Worm (Caenorhabditis elegans): Measurements from ENCODE around the gene Y57G11C.51.
"Not testable (repeated sequence)": the region's sequence is repeated elsewhere in the genome, so short reads cannot be mapped to it uniquely, and the experiment has no call there.

Gene Y57G11C.51

DNA sequence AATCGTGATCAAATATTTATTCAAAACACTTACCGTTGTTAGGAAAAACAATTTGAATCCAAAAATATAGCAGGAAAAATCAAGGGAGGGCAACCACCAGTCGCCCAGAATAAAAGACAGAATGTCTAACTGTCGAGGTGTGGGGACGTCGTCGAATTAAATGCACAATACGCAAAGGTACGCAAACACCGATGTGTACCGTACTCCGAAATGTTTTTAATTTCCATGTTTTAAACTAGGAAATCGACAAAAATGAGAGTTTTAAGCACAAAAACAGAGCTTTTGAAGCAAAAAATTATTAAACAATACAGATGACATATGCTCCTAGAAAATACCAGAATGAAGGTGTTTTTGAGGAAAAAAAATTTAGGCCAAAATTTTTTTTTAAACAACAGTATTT, at the start of gene Y57G11C.51:
TSS of gene Y57G11C.51 (minus strand) at position 101 of the 400 bp plus-strand sequence.
- not testable (repeated sequence) for TF ChIP-seq flt-1 (GFP tag; IDR thresholded peaks at IDR 0.05); T22C8.4 (GFP tag; IDR thresholded peaks at IDR 0.05); ref-1 (GFP tag; conservative IDR thresholded peaks at IDR 0.05)

DNA sequence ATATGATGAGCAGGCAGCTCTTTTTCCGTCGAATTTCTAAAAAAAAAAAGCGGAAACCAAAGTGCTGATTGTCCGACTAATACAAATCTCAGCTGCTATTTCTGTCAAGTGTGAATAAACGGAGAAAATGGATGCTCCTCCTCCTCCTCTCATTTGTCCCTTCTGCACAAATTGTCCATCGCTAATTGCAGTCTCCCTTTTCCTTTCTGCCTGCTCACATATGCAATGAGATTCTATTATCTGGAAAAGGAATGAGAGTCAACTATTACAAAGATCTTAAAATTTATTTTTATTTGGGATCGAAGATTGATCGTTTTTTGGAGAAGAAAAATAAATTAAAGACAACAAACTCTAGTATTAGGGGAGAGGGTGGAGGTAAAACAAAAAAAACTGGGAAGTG, 47.9 kb upstream of the Y57G11C.51 start:
- no peak for TF ChIP-seq ztf-23 (GFP tag; IDR thresholded peaks at IDR 0.05)
- no peak for TF ChIP-seq ztf-29 (GFP tag; IDR thresholded peaks at IDR 0.05)
- no peak for TF ChIP-seq ref-1 (GFP tag; conservative IDR thresholded peaks at IDR 0.05)
- TF ChIP-seq med-1 (GFP tag; optimal IDR thresholded peaks at IDR 0.05; ENCODE audit: insufficient read depth) = no peak
- no peak for TF ChIP-seq T22C8.4 (GFP tag; IDR thresholded peaks at IDR 0.05)
- no peak for TF ChIP-seq tab-1 (GFP tag; IDR thresholded peaks at IDR 0.05)
- peak; percentile 14; the same call in 1 of the 2 replicates for TF ChIP-seq flt-1 (GFP tag; IDR thresholded peaks at IDR 0.05)
- TF ChIP-seq cog-1 (tag; optimal IDR thresholded peaks at IDR 0.05) = no peak

DNA sequence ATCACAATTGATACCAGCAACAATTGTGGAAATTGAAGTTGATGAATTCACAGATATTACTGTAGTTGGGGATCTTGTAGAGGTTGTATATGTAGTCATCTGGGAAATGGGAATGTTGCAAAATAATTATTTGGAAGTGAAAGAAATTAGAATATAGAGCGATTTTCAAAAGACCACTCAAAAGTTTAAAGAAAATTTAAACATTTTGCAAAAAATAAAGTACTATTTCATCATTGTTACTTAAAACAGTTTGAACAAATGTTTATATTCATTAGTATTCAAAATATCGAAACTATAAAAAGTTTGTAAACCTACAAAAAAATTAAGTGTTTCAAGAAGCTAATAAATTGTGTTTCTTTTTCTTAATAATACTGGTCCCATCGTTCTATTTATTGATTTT, 41.9 kb upstream of the Y57G11C.51 start, which contains the start of gene Y57G11C.46:
TSS of gene Y57G11C.46 (minus strand) at position 101 of the 400 bp plus-strand sequence.
- TF ChIP-seq ref-1 (GFP tag; conservative IDR thresholded peaks at IDR 0.05) (no peak), med-1 (GFP tag; optimal IDR thresholded peaks at IDR 0.05; ENCODE audit: insufficient read depth) (no peak), ztf-23 (GFP tag; IDR thresholded peaks at IDR 0.05) (no peak), tab-1 (GFP tag; IDR thresholded peaks at IDR 0.05) (no peak), cog-1 (tag; optimal IDR thresholded peaks at IDR 0.05) (no peak), T22C8.4 (GFP tag; IDR thresholded peaks at IDR 0.05) (no peak), flt-1 (GFP tag; IDR thresholded peaks at IDR 0.05) (no peak), ztf-29 (GFP tag; IDR thresholded peaks at IDR 0.05) (no peak), klf-2 (GFP tag; conservative IDR thresholded peaks at IDR 0.05) (no peak)

DNA sequence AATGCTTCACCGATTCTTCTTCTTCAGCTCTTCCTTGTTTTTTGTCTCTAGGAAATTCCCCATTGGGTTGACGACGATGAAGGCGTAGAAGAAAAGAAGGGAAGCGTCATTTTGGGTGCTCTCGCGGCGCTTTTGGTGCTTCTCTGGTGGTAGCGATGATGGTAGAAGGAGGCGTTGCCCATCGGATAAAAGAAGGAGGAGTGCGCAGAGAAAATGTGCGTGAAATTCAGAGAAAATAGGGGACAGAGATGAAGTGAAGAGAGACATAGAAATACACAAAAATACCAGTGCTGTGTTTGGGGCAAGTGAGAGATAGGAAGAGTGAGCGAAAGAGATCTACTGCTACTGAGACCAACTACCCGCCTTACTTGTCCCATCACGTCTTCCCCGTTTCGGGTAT, 32.5 kb upstream of the Y57G11C.51 start, which contains the start of gene oig-5:
TSS of gene oig-5 (plus strand) at position 301 of the 400 bp plus-strand sequence.
- TF ChIP-seq ztf-23 (GFP tag; IDR thresholded peaks at IDR 0.05) = no peak
- no peak for TF ChIP-seq T22C8.4 (GFP tag; IDR thresholded peaks at IDR 0.05)
- no peak for TF ChIP-seq ref-1 (GFP tag; conservative IDR thresholded peaks at IDR 0.05)
- no peak for TF ChIP-seq klf-2 (GFP tag; conservative IDR thresholded peaks at IDR 0.05)
- TF ChIP-seq cog-1 (tag; optimal IDR thresholded peaks at IDR 0.05) = no peak
- no peak for TF ChIP-seq flt-1 (GFP tag; IDR thresholded peaks at IDR 0.05)
- no peak for TF ChIP-seq tab-1 (GFP tag; IDR thresholded peaks at IDR 0.05)
- no peak for TF ChIP-seq med-1 (GFP tag; optimal IDR thresholded peaks at IDR 0.05; ENCODE audit: insufficient read depth)
- TF ChIP-seq ztf-29 (GFP tag; IDR thresholded peaks at IDR 0.05) = no peak

DNA sequence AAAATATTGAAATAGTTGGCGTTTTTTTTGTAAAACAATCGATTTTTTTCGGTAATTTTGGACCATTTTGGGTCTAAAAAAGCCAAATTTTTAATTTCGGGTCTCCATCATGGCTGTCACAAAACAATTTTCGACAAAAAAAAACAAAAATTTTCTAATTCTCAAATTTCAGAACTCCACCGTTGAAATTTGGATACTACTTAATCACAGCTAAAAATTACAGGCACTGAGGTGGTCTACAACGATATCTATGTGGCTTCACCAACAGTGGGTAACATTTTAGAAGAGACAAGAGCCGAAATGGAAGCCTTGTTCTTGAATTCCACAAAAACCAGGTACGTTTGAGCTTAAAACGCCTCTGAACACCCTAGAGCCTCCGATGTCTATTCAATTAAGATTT, 28.0 kb upstream of the Y57G11C.51 start, which contains the start of gene Y57G11C.1142:
TSS of gene Y57G11C.1142 (plus strand) at position 301 of the 400 bp plus-strand sequence.
- no peak for TF ChIP-seq T22C8.4 (GFP tag; IDR thresholded peaks at IDR 0.05)
- no peak for TF ChIP-seq klf-2 (GFP tag; conservative IDR thresholded peaks at IDR 0.05)
- no peak for TF ChIP-seq cog-1 (tag; optimal IDR thresholded peaks at IDR 0.05)
- TF ChIP-seq ztf-23 (GFP tag; IDR thresholded peaks at IDR 0.05) = no peak
- no peak for TF ChIP-seq flt-1 (GFP tag; IDR thresholded peaks at IDR 0.05)
- TF ChIP-seq ref-1 (GFP tag; conservative IDR thresholded peaks at IDR 0.05) = no peak
- TF ChIP-seq ztf-29 (GFP tag; IDR thresholded peaks at IDR 0.05) = no peak
- no peak for TF ChIP-seq tab-1 (GFP tag; IDR thresholded peaks at IDR 0.05)
- no peak for TF ChIP-seq med-1 (GFP tag; optimal IDR thresholded peaks at IDR 0.05; ENCODE audit: insufficient read depth)

DNA sequence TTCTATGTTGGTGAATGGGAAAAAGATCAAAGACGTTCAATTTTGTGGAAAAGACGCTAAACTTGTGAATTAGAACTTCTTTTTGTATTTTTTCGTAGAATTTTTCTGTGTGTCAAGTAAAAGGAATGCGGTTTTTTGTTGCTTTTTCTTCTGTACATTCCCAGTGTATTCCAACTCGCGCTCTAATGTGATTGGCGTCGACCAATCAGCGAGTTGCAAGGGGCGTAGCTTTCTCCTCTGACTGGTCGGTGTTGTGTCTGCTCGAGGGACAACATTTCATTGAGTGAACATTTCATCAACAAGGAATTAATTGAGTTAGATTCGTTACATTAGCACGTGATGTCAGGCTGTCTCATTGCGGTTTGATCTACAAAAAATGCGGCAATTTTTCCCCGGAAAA, 26.6 kb upstream of the Y57G11C.51 start:
- TF ChIP-seq ztf-23 (GFP tag; IDR thresholded peaks at IDR 0.05) (no peak), ztf-29 (GFP tag; IDR thresholded peaks at IDR 0.05) (no peak), T22C8.4 (GFP tag; IDR thresholded peaks at IDR 0.05) (no peak), med-1 (GFP tag; optimal IDR thresholded peaks at IDR 0.05; ENCODE audit: insufficient read depth) (no peak), tab-1 (GFP tag; IDR thresholded peaks at IDR 0.05) (no peak), klf-2 (GFP tag; conservative IDR thresholded peaks at IDR 0.05) (no peak), cog-1 (tag; optimal IDR thresholded peaks at IDR 0.05) (no peak)

DNA sequence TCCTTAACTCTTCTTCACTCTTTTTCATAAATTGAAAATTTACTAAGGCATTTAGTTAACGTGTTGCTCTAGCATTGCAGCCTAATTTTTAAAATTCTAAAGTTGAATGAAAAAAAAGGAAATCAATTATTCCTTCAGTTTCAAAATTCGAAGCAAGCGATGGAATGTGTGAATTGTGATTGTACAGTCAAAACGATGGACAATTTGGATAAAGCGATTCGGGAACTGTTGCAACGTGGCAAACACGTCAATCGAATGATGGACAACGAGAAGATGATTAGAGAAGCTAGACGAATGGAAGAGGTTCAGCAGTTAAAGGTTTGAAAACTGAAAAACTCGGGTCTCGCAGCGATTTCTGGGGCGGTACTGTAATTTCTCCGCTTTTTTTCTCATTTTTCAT, 24.8 kb upstream of the Y57G11C.51 start, which contains the start of gene Y57G11C.14:
TSS of gene Y57G11C.14 (plus strand) at position 126 of the 400 bp plus-strand sequence.
- TF ChIP-seq ztf-23 (GFP tag; IDR thresholded peaks at IDR 0.05) (no peak), T22C8.4 (GFP tag; IDR thresholded peaks at IDR 0.05) (no peak), med-1 (GFP tag; optimal IDR thresholded peaks at IDR 0.05; ENCODE audit: insufficient read depth) (no peak), ref-1 (GFP tag; conservative IDR thresholded peaks at IDR 0.05) (no peak), ztf-29 (GFP tag; IDR thresholded peaks at IDR 0.05) (no peak), tab-1 (GFP tag; IDR thresholded peaks at IDR 0.05) (no peak), flt-1 (GFP tag; IDR thresholded peaks at IDR 0.05) (no peak), cog-1 (tag; optimal IDR thresholded peaks at IDR 0.05) (no peak), klf-2 (GFP tag; conservative IDR thresholded peaks at IDR 0.05) (no peak)

DNA sequence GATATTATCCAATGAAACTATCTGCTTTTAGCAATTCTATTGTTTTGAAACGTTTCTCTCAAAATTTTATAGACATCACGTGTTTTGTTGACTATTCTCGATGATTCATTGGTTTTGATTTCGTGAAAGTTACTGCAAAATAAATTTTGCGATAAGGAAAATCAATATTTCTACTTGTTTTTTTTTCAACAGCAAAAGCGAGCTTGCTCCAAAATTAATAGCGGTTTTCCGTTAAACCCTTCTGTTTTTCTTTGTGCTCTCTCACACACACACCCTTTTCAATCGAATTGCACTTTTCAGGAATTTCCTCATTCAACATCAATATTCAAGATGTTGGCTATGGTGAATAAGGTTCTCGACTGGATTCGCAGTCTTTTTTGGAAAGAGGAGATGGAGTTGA, 23.5 kb upstream of the Y57G11C.51 start, which contains the start of gene arl-8:
TSS of gene arl-8 (plus strand) at position 301 of the 400 bp plus-strand sequence.
- no peak for TF ChIP-seq flt-1 (GFP tag; IDR thresholded peaks at IDR 0.05)
- no peak for TF ChIP-seq med-1 (GFP tag; optimal IDR thresholded peaks at IDR 0.05; ENCODE audit: insufficient read depth)
- no peak for TF ChIP-seq T22C8.4 (GFP tag; IDR thresholded peaks at IDR 0.05)
- no peak for TF ChIP-seq ztf-23 (GFP tag; IDR thresholded peaks at IDR 0.05)
- no peak for TF ChIP-seq klf-2 (GFP tag; conservative IDR thresholded peaks at IDR 0.05)
- TF ChIP-seq ref-1 (GFP tag; conservative IDR thresholded peaks at IDR 0.05) = no peak

DNA sequence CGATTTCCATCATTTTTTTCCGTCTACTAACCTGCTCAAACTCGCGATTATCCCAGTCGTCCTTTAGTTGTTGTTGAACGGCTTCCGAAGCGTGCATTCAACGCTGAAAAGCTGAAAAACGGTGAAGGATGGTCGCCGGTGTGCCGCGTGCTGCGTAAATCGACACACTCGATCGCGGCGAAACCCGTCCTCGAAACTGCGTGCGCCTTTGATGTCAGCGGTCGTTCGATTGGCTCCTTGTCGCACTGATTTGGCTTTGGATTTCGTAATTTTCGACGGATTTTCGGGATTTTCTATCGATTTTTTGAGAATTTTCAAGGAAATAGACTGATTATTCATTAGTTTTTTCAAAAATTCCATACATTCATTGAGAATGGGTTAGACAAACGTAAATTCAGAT, 23.0 kb upstream of the Y57G11C.51 start, which contains the start of the genes Y57G11C.1147 and nuo-3:
TSS of gene Y57G11C.1147 (minus strand) at position 161 of the 400 bp plus-strand sequence.
TSS of gene nuo-3 (minus strand) at position 191 of the 400 bp plus-strand sequence.
- no peak for TF ChIP-seq ztf-23 (GFP tag; IDR thresholded peaks at IDR 0.05)
- TF ChIP-seq med-1 (GFP tag; optimal IDR thresholded peaks at IDR 0.05; ENCODE audit: insufficient read depth) = no peak
- TF ChIP-seq flt-1 (GFP tag; IDR thresholded peaks at IDR 0.05) = no peak
- no peak for TF ChIP-seq ztf-29 (GFP tag; IDR thresholded peaks at IDR 0.05)
- no peak for TF ChIP-seq tab-1 (GFP tag; IDR thresholded peaks at IDR 0.05)
- TF ChIP-seq T22C8.4 (GFP tag; IDR thresholded peaks at IDR 0.05) = no peak
- TF ChIP-seq cog-1 (tag; optimal IDR thresholded peaks at IDR 0.05) = no peak
- no peak for TF ChIP-seq klf-2 (GFP tag; conservative IDR thresholded peaks at IDR 0.05)
- TF ChIP-seq ref-1 (GFP tag; conservative IDR thresholded peaks at IDR 0.05) = no peak

Measured in whole organism, midembryonic.